Fruit fly (Drosophila melanogaster): Measurements from ENCODE around the gene CG8840.

CG8840 gene

DNA sequence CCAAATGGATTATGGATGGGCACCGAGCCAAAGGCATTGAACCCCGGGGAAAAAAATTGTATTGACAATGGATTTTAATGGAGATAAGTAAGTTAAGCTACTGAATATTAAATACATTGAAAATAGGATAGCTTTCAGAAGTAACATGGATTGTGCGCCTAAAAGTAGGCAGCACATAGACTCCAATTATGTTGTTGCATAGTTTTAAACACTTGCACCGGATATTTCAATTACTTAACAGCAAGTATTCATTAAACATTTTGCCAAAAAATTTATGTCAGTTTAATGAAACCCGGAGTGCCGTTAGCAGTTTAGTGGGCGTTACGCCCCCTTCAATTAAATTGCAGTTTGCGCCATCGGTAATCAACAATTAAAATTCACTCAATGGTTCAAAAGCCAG lies 27.7 kb downstream of the CG8840 start:
- TF ChIP-seq CG32121 (GFP tag; IDR thresholded peaks at IDR 0.05) (no peak), CG17806 (tag; optimal IDR thresholded peaks at IDR 0.05) (no peak), Pif1B (GFP tag; optimal IDR thresholded peaks at IDR 0.05) (no peak), rn (GFP tag; IDR thresholded peaks at IDR 0.05) (no peak), CG8159 (tag; optimal IDR thresholded peaks at IDR 0.05) (no peak), gl (tag; optimal IDR thresholded peaks at IDR 0.05) (no peak)

dm6 chr2L:3439502-3439901 lies 29.1 kb downstream of the CG8840 start:
- TF ChIP-seq CG14655 (GFP tag; optimal IDR thresholded peaks at IDR 0.05) (peak; percentile 21), Pif1A (GFP tag; optimal IDR thresholded peaks at IDR 0.05) (no peak)

dm6 chr2L:3440322-3440721 lies 30.0 kb downstream of the CG8840 start:
- TF ChIP-seq CG13204 (GFP tag; optimal IDR thresholded peaks at IDR 0.05), result peak; percentile 25
- TF ChIP-seq fd96Ca (GFP tag; IDR thresholded peaks at IDR 0.05), result peak; percentile 93
- TF ChIP-seq Pif1A (GFP tag; optimal IDR thresholded peaks at IDR 0.05), result no peak
- TF ChIP-seq CG8301 (tag; optimal IDR thresholded peaks at IDR 0.05), result peak; percentile 76
- TF ChIP-seq CG4496 (GFP tag; IDR thresholded peaks at IDR 0.05), result peak; percentile 90
- peak; percentile 24; the same call in 1 of the 2 replicates for TF ChIP-seq CG10348 (GFP tag; IDR thresholded peaks at IDR 0.05)
- peak; percentile 92 for TF ChIP-seq CG32121 (GFP tag; IDR thresholded peaks at IDR 0.05)
- TF ChIP-seq Ets98B (GFP tag; IDR thresholded peaks at IDR 0.05), result peak; percentile 92
- no peak for TF ChIP-seq Snoo (tag; optimal IDR thresholded peaks at IDR 0.05)
- peak; percentile 60 for TF ChIP-seq gl (tag; optimal IDR thresholded peaks at IDR 0.05)
- peak; percentile 63 for TF ChIP-seq CG17806 (tag; optimal IDR thresholded peaks at IDR 0.05)
- TF ChIP-seq CG34367 (tag; optimal IDR thresholded peaks at IDR 0.05), result no peak
- peak; percentile 60 for TF ChIP-seq CG15710 (tag; optimal IDR thresholded peaks at IDR 0.05)
- peak; percentile 82 for TF ChIP-seq CG12605 (GFP tag; IDR thresholded peaks at IDR 0.05)
- TF ChIP-seq CG8159 (tag; optimal IDR thresholded peaks at IDR 0.05), result peak; percentile 62
- peak; percentile 52 for TF ChIP-seq CG9948 (tag; optimal IDR thresholded peaks at IDR 0.05)
- TF ChIP-seq rn (GFP tag; IDR thresholded peaks at IDR 0.05), result peak; percentile 83
- TF ChIP-seq CG14655 (GFP tag; optimal IDR thresholded peaks at IDR 0.05), result peak; percentile 80
- no peak for TF ChIP-seq EcR (GFP tag; optimal IDR thresholded peaks at IDR 0.05)

DNA sequence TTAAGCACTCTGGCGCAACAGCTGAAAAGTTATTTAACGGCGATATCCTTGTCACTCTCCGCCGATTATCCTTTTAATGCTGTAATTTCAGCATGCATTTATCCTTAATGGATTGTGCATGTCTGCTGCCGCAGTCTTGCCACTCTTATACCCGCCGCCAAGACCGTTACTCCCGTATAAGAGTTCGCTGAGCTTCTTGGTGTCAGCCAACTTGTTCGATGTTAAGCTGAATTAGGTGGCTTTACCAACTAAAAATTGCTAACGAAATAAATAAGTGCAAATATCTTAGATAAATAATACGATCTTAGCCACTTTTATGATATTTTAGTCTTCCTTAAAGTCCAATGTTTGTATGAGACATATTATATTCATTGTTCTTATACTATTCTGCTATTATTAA lies 30.8 kb downstream of the CG8840 start:
- TF ChIP-seq gl (tag; optimal IDR thresholded peaks at IDR 0.05) (no peak), D1 (tag; optimal IDR thresholded peaks at IDR 0.05) (no peak), rn (GFP tag; IDR thresholded peaks at IDR 0.05) (no peak), CG9948 (tag; optimal IDR thresholded peaks at IDR 0.05) (no peak), Snoo (tag; optimal IDR thresholded peaks at IDR 0.05) (no peak), CG32121 (GFP tag; IDR thresholded peaks at IDR 0.05) (no peak), CG13204 (GFP tag; optimal IDR thresholded peaks at IDR 0.05) (no peak), CG10348 (GFP tag; IDR thresholded peaks at IDR 0.05) (no peak)

DNA sequence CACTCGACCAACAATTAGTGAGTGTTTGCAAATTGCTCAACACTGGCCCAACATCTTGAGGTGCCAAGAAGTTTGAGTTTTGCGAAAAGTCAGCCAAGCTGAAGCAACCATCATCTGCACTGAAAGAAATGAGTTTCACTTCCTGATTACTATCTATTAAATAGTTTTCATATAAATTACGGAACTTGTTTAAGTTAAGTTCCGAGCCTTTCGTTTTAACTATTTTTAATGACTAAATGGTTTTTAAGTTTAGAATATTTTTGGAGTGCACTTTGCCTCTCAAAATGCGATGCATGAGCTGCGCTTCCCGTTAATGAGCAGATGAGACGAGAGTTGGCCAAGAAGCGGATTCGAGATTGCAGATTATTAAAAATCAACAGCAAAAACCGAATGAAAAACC lies 31.3 kb downstream of the CG8840 start:
- TF ChIP-seq fd96Ca (GFP tag; IDR thresholded peaks at IDR 0.05) (no peak; the same call in 2 of the 3 replicates), CG8159 (tag; optimal IDR thresholded peaks at IDR 0.05) (no peak), CG10348 (GFP tag; IDR thresholded peaks at IDR 0.05) (no peak), Ets98B (GFP tag; IDR thresholded peaks at IDR 0.05) (peak; percentile 56), CG4496 (GFP tag; IDR thresholded peaks at IDR 0.05) (peak; percentile 63; the same call in 2 of the 3 replicates), Pif1A (GFP tag; optimal IDR thresholded peaks at IDR 0.05) (peak; percentile 8), Snoo (tag; optimal IDR thresholded peaks at IDR 0.05) (no peak), rn (GFP tag; IDR thresholded peaks at IDR 0.05) (no peak), CG15710 (tag; optimal IDR thresholded peaks at IDR 0.05) (no peak), CG13204 (GFP tag; optimal IDR thresholded peaks at IDR 0.05) (no peak), CG14655 (GFP tag; optimal IDR thresholded peaks at IDR 0.05) (peak; percentile 58), D1 (tag; optimal IDR thresholded peaks at IDR 0.05) (no peak), CG12605 (GFP tag; IDR thresholded peaks at IDR 0.05) (peak; percentile 21; the same call in 1 of the 2 replicates), CG8301 (tag; optimal IDR thresholded peaks at IDR 0.05) (peak; percentile 59), CG17806 (tag; optimal IDR thresholded peaks at IDR 0.05) (peak; percentile 23), gl (tag; optimal IDR thresholded peaks at IDR 0.05) (no peak), CG34367 (tag; optimal IDR thresholded peaks at IDR 0.05) (no peak), EcR (GFP tag; optimal IDR thresholded peaks at IDR 0.05) (no peak), CG9948 (tag; optimal IDR thresholded peaks at IDR 0.05) (peak; percentile 8), CG32121 (GFP tag; IDR thresholded peaks at IDR 0.05) (peak; percentile 63)

DNA sequence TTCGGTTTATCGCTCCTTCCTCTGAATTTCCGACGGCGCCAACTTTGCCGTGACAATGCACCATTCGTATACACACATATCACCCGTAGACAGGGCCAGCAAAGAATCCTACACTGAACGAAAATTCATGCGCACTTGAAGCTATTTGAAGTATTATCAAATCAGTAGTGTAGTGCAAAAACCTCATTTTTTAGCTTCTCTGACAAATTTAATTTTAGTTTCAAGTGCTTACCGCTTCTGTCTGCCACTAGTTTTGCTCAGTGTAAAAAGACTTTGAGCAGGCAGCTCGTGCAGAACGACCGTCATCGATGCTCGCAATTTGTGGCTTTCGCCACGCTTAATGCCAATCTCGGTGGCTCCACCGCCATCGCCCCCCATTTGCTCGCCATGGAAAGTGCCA lies 34.4 kb downstream of the CG8840 start:
- peak; percentile 45 for TF ChIP-seq gl (tag; optimal IDR thresholded peaks at IDR 0.05)
- no peak for TF ChIP-seq Pif1B (GFP tag; optimal IDR thresholded peaks at IDR 0.05)
- peak; percentile 71 for TF ChIP-seq CG9948 (tag; optimal IDR thresholded peaks at IDR 0.05)
- peak; percentile 88 for TF ChIP-seq CG4496 (GFP tag; IDR thresholded peaks at IDR 0.05)
- peak; percentile 73 for TF ChIP-seq rn (GFP tag; IDR thresholded peaks at IDR 0.05)
- TF ChIP-seq Snoo (tag; optimal IDR thresholded peaks at IDR 0.05), result peak; percentile 43
- TF ChIP-seq CG10348 (GFP tag; IDR thresholded peaks at IDR 0.05), result peak; percentile 27; the same call in 1 of the 2 replicates
- peak; percentile 70 for TF ChIP-seq CG15710 (tag; optimal IDR thresholded peaks at IDR 0.05)
- TF ChIP-seq CG8159 (tag; optimal IDR thresholded peaks at IDR 0.05), result no peak
- peak; percentile 11 for TF ChIP-seq D1 (tag; optimal IDR thresholded peaks at IDR 0.05)
- TF ChIP-seq CG8301 (tag; optimal IDR thresholded peaks at IDR 0.05), result peak; percentile 84
- TF ChIP-seq CG34367 (tag; optimal IDR thresholded peaks at IDR 0.05), result peak; percentile 69
- TF ChIP-seq EcR (GFP tag; optimal IDR thresholded peaks at IDR 0.05), result no peak
- peak; percentile 80 for TF ChIP-seq CG12605 (GFP tag; IDR thresholded peaks at IDR 0.05)
- TF ChIP-seq CG13204 (GFP tag; optimal IDR thresholded peaks at IDR 0.05), result no peak
- TF ChIP-seq CG17806 (tag; optimal IDR thresholded peaks at IDR 0.05), result peak; percentile 73
- TF ChIP-seq Pif1A (GFP tag; optimal IDR thresholded peaks at IDR 0.05), result no peak
- peak; percentile 89 for TF ChIP-seq fd96Ca (GFP tag; IDR thresholded peaks at IDR 0.05)
- no peak for TF ChIP-seq CG14655 (GFP tag; optimal IDR thresholded peaks at IDR 0.05)
- TF ChIP-seq CG32121 (GFP tag; IDR thresholded peaks at IDR 0.05), result peak; percentile 79
- peak; percentile 88 for TF ChIP-seq Ets98B (GFP tag; IDR thresholded peaks at IDR 0.05)

Data from whole organism, pupa.